Fruit fly (Drosophila melanogaster) whole organism, embryonic: ENCODE measurements around the gene CG12645.

Experiments used
- Asciz ChIP-seq: fragments of 200-800 bp; sonication (Bioruptor generic); optimal IDR thresholded peaks from 2 replicates; lab custom pipeline; 2017; ENCODE audit warnings: missing biosample characterization, mild to moderate bottlenecking, missing genetic modification characterization, missing genetic modification reagents
- CG10431 ChIP-seq: fragments of 200-800 bp; sonication (Bioruptor generic); optimal IDR thresholded peaks from 3 replicates; lab custom pipeline; 2018; ENCODE audit warnings: missing biosample characterization, mild to moderate bottlenecking, missing genetic modification characterization
- CG12391 ChIP-seq: fragments of 200-800 bp; sonication (Bioruptor generic); optimal IDR thresholded peaks from 3 replicates; lab custom pipeline; 2018; ENCODE audit warnings: missing biosample characterization, mild to moderate bottlenecking, missing genetic modification characterization, moderate library complexity
- CG14710 ChIP-seq: fragments of 200-800 bp; sonication (Bioruptor generic); optimal IDR thresholded peaks from 3 replicates; lab custom pipeline; 2019; ENCODE audit warnings: missing biosample characterization, mild to moderate bottlenecking, missing genetic modification characterization, moderate library complexity
- CG16815 ChIP-seq: fragments of 200-800 bp; sonication (Bioruptor generic); optimal IDR thresholded peaks from 3 replicates; lab custom pipeline; 2017; ENCODE audit warnings: missing biosample characterization, mild to moderate bottlenecking, missing genetic modification characterization
- CG17568 ChIP-seq: fragments of 200-800 bp; sonication (Bioruptor generic); optimal IDR thresholded peaks from 2 replicates; lab custom pipeline; 2018; ENCODE audit warnings: missing biosample characterization, mild to moderate bottlenecking, missing genetic modification characterization, moderate library complexity
- CG18262 ChIP-seq: fragments of 200-800 bp; optimal IDR thresholded peaks from 3 replicates; lab custom pipeline; 2019; ENCODE audit warnings: missing biosample characterization, mild to moderate bottlenecking, missing genetic modification characterization, moderate library complexity
- CG2202 ChIP-seq: fragments of 200-800 bp; sonication (Bioruptor generic); optimal IDR thresholded peaks from 2 replicates; lab custom pipeline; 2018; ENCODE audit warnings: missing biosample characterization, mild to moderate bottlenecking, missing genetic modification characterization
- CG2678 ChIP-seq: fragments of 200-800 bp; sonication (Bioruptor generic); optimal IDR thresholded peaks from 3 replicates; lab custom pipeline; 2019; ENCODE audit warnings: missing biosample characterization, mild to moderate bottlenecking, missing genetic modification characterization, moderate library complexity
- CG2712 ChIP-seq: fragments of 200-800 bp; optimal IDR thresholded peaks from 3 replicates; lab custom pipeline; 2019; ENCODE audit warnings: missing biosample characterization, mild to moderate bottlenecking, missing genetic modification characterization, moderate library complexity
- CG2875 ChIP-seq: fragments of 200-800 bp; sonication (Bioruptor generic); optimal IDR thresholded peaks from 2 replicates; lab custom pipeline; 2017; ENCODE audit warnings: missing biosample characterization, mild to moderate bottlenecking, missing genetic modification characterization, missing genetic modification reagents
- CG30431 ChIP-seq: fragments of 200-800 bp; sonication (Bioruptor generic); optimal IDR thresholded peaks from 2 replicates; lab custom pipeline; 2017; ENCODE audit warnings: missing biosample characterization, missing genetic modification characterization
- CG31441 ChIP-seq: fragments of 200-800 bp; sonication (Bioruptor generic); IDR thresholded peaks from 2 replicates; pipeline ENCODE4 v1.3.6; 2022; ENCODE audit warnings: missing biosample characterization, missing genetic modification characterization
- CG3281 ChIP-seq: fragments of 200-800 bp; sonication (Bioruptor generic); optimal IDR thresholded peaks from 3 replicates; lab custom pipeline; 2017; ENCODE audit warnings: missing biosample characterization, mild to moderate bottlenecking, missing genetic modification characterization
- CG4404 ChIP-seq: fragments of 200-800 bp; sonication (Bioruptor generic); IDR thresholded peaks from 2 replicates; pipeline ENCODE4 v1.3.6; 2022; ENCODE audit warnings: missing biosample characterization, missing genetic modification characterization
- CG5180 ChIP-seq: fragments of 200-800 bp; sonication (Bioruptor generic); optimal IDR thresholded peaks from 3 replicates; lab custom pipeline; 2017; ENCODE audit warnings: missing biosample characterization, missing genetic modification characterization, mild to moderate bottlenecking, moderate library complexity, missing genetic modification reagents
- CG6813 ChIP-seq: fragments of 200-800 bp; sonication (Bioruptor generic); optimal IDR thresholded peaks from 2 replicates; lab custom pipeline; 2017; ENCODE audit warnings: missing biosample characterization, missing genetic modification characterization, mild to moderate bottlenecking, moderate library complexity, missing genetic modification reagents
- CG7271 ChIP-seq: fragments of 200-800 bp; sonication (Bioruptor generic); optimal IDR thresholded peaks from 2 replicates; lab custom pipeline; 2018; ENCODE audit warnings: missing biosample characterization, mild to moderate bottlenecking, missing genetic modification characterization, moderate library complexity
- CG7786 ChIP-seq: fragments of 200-800 bp; sonication (Bioruptor generic); optimal IDR thresholded peaks from 2 replicates; lab custom pipeline; 2016; ENCODE audit warnings: missing biosample characterization, missing genetic modification characterization
- CG8924 ChIP-seq: fragments of 200-800 bp; optimal IDR thresholded peaks from 3 replicates; lab custom pipeline; 2019; ENCODE audit warnings: missing biosample characterization, mild to moderate bottlenecking, missing genetic modification characterization, moderate library complexity
- CG9727 ChIP-seq: fragments of 200-800 bp; sonication (Bioruptor generic); optimal IDR thresholded peaks from 3 replicates; lab custom pipeline; 2017; ENCODE audit warnings: missing biosample characterization, mild to moderate bottlenecking, missing genetic modification characterization
- Ets65A ChIP-seq: fragments of 200-800 bp; sonication (Bioruptor generic); peaks from one replicate; lab custom pipeline; 2016; ENCODE audit warnings: missing biosample characterization, missing genetic modification characterization
- HLH4C ChIP-seq: fragments of 200-800 bp; sonication (Bioruptor generic); IDR thresholded peaks from 3 replicates; pipeline ENCODE4 v1.3.6; 2022; ENCODE audit warnings: missing biosample characterization, missing genetic modification characterization; ENCODE audit not compliant: partially characterized antibody
- Lhr ChIP-seq: fragments of 200-800 bp; sonication (Bioruptor generic); optimal IDR thresholded peaks from 3 replicates; lab custom pipeline; 2017; ENCODE audit warnings: mild to moderate bottlenecking, missing biosample characterization, missing genetic modification reagents, missing genetic modification characterization
- Med ChIP-seq: fragments of 200-800 bp; sonication (Bioruptor generic); peaks from one replicate; lab custom pipeline; 2016; ENCODE audit warnings: missing biosample characterization, missing genetic modification characterization, mild to moderate bottlenecking, inconsistent platforms, moderate library complexity
- Mrtf ChIP-seq: fragments of 200-800 bp; sonication (Bioruptor generic); IDR thresholded peaks from 3 replicates; pipeline ENCODE4 v1.3.6; 2022; ENCODE audit warnings: missing biosample characterization, missing genetic modification characterization
- NFAT ChIP-seq: fragments of 200-800 bp; sonication (Bioruptor generic); IDR thresholded peaks from 2 replicates; pipeline ENCODE4 v1.3.6; 2022; ENCODE audit warnings: missing biosample characterization, missing genetic modification characterization
- Side ChIP-seq: fragments of 200-800 bp; sonication (Bioruptor generic); optimal IDR thresholded peaks from 2 replicates; lab custom pipeline; 2016; ENCODE audit warnings: missing biosample characterization, missing genetic modification characterization
- Spps ChIP-seq: fragments of 200-800 bp; sonication (Bioruptor generic); optimal IDR thresholded peaks from 2 replicates; lab custom pipeline; 2018; ENCODE audit warnings: missing biosample characterization, mild to moderate bottlenecking, missing genetic modification characterization
- ac ChIP-seq: fragments of 200-800 bp; sonication (Bioruptor generic); optimal IDR thresholded peaks from 3 replicates; lab custom pipeline; 2017; ENCODE audit warnings: missing biosample characterization, mild to moderate bottlenecking, missing genetic modification characterization
- ash1 ChIP-seq: fragments of 200-800 bp; sonication (Bioruptor generic); optimal IDR thresholded peaks from 2 replicates; lab custom pipeline; 2018; ENCODE audit warnings: missing biosample characterization, mild to moderate bottlenecking, missing genetic modification characterization
- bab2 ChIP-seq: fragments of 200-800 bp; sonication (Bioruptor generic); optimal IDR thresholded peaks from 2 replicates; lab custom pipeline; 2016; ENCODE audit warnings: missing biosample characterization, missing genetic modification characterization
- chif ChIP-seq, 2 experiments: fragments of 200-800 bp; sonication (Bioruptor generic); optimal IDR thresholded peaks; 3 replicates each; lab custom pipeline; 2016; ENCODE audit warnings: missing biosample characterization in 2 of 2, missing genetic modification characterization in 2 of 2
- crol ChIP-seq: fragments of 200-800 bp; sonication (Bioruptor generic); IDR thresholded peaks from 2 replicates; pipeline ENCODE4 v1.3.6; 2022; ENCODE audit warnings: missing biosample characterization, missing genetic modification characterization
- dmrt11E ChIP-seq: fragments of 200-800 bp; sonication (Bioruptor generic); optimal IDR thresholded peaks from 3 replicates; lab custom pipeline; 2018; ENCODE audit warnings: missing biosample characterization, mild to moderate bottlenecking, missing genetic modification characterization, moderate library complexity
- fd102C ChIP-seq: fragments of 200-800 bp; sonication (Bioruptor generic); optimal IDR thresholded peaks from 2 replicates; lab custom pipeline; 2018; ENCODE audit warnings: missing biosample characterization, mild to moderate bottlenecking, missing genetic modification characterization, moderate library complexity
- fd64A ChIP-seq: fragments of 200-800 bp; sonication (Bioruptor generic); optimal IDR thresholded peaks from 3 replicates; lab custom pipeline; 2018; ENCODE audit warnings: missing biosample characterization, mild to moderate bottlenecking, missing genetic modification characterization
- gsb-n ChIP-seq: fragments of 200-800 bp; sonication (Bioruptor generic); optimal IDR thresholded peaks from 3 replicates; lab custom pipeline; 2018; ENCODE audit warnings: missing biosample characterization, mild to moderate bottlenecking, missing genetic modification characterization
- inv ChIP-seq: fragments of 200-800 bp; sonication (Bioruptor generic); IDR thresholded peaks from 2 replicates; pipeline ENCODE4 v1.3.6; 2022; ENCODE audit warnings: missing biosample characterization, missing genetic modification characterization; ENCODE audit not compliant: partially characterized antibody
- jigr1 ChIP-seq: fragments of 200-800 bp; sonication (Bioruptor generic); IDR thresholded peaks from 3 replicates; pipeline ENCODE4 v1.3.6; 2022; ENCODE audit warnings: missing biosample characterization, missing genetic modification characterization
- kni ChIP-seq: fragments of 200-800 bp; sonication (Bioruptor generic); optimal IDR thresholded peaks from 3 replicates; lab custom pipeline; 2017; ENCODE audit warnings: mild to moderate bottlenecking, missing biosample characterization, missing genetic modification reagents, missing genetic modification characterization
- mam ChIP-seq: fragments of 200-800 bp; sonication (Bioruptor generic); optimal IDR thresholded peaks from 3 replicates; lab custom pipeline; 2016; ENCODE audit warnings: missing biosample characterization, missing genetic modification characterization
- org-1 ChIP-seq: fragments of 200-800 bp; sonication (Bioruptor generic); optimal IDR thresholded peaks from 2 replicates; lab custom pipeline; 2017; ENCODE audit warnings: missing biosample characterization, missing genetic modification characterization
- otp ChIP-seq: fragments of 200-800 bp; sonication (Bioruptor generic); IDR thresholded peaks from 3 replicates; pipeline ENCODE4, ENCODE4 v1.3.6; 2022; ENCODE audit warnings: missing biosample characterization, missing genetic modification characterization
- pnt ChIP-seq: fragments of 200-800 bp; sonication (Bioruptor generic); optimal IDR thresholded peaks from 3 replicates; lab custom pipeline; 2016; ENCODE audit warnings: missing biosample characterization, missing genetic modification characterization
- pros ChIP-seq: fragments of 200-800 bp; sonication (Bioruptor generic); optimal IDR thresholded peaks from 3 replicates; lab custom pipeline; 2019; ENCODE audit warnings: missing biosample characterization, mild to moderate bottlenecking, missing genetic modification characterization, moderate library complexity
- sens-2 ChIP-seq: fragments of 200-800 bp; sonication (Bioruptor generic); IDR thresholded peaks from 2 replicates; pipeline ENCODE4 v1.3.6; 2022; ENCODE audit warnings: missing biosample characterization, missing genetic modification characterization
- seq ChIP-seq: fragments of 200-800 bp; sonication (Bioruptor generic); IDR thresholded peaks from 2 replicates; pipeline ENCODE4 v1.3.6; 2022; ENCODE audit warnings: missing biosample characterization, missing genetic modification characterization
- tgo ChIP-seq: fragments of 200-800 bp; sonication (Bioruptor generic); IDR thresholded peaks from 3 replicates; pipeline ENCODE4 v1.3.6; 2022; ENCODE audit warnings: missing biosample characterization, missing genetic modification characterization

CG12645 gene

dm6 chrX:10115582-10116207 is 37.7 kb upstream of the CG12645 start (continued):
- TF ChIP-seq CG31441 (GFP tag; lab: Robert Waterston, UW) (peak; percentile 15; the same call in 1 of the 2 replicates), CG2678 (tag; lab: Kevin White, UChicago) (peak; percentile 40), CG17568 (GFP tag; lab: Kevin White, UChicago) (peak; percentile 4), CG5180 (GFP tag; lab: Kevin White, UChicago) (peak; percentile 12), fd64A (peak; percentile 11), CG10431 (GFP tag; lab: Kevin White, UChicago) (no peak), CG9727 (GFP tag; lab: Kevin White, UChicago) (peak; percentile 63), crol (GFP tag; lab: Robert Waterston, UW) (peak; percentile 82), sens-2 (GFP tag; lab: Robert Waterston, UW) (0 out of 2 replicates have a peak, but pooled peaks have one; percentile 8), otp (peak; percentile 71), mam (GFP tag; lab: Kevin White, UChicago) (no peak), chif (GFP tag; optimal IDR thresholded peaks at IDR 0.05; lab: Kevin White, UChicago) (peak in 1 of 2 experiments; percentile 22), CG14710 (tag; lab: Kevin White, UChicago) (peak; percentile 20), CG12391 (tag; lab: Kevin White, UChicago) (no peak), CG7786 (GFP tag; lab: Kevin White, UChicago) (peak; percentile 3), CG18262 (tag; lab: Kevin White, UChicago) (peak; percentile 21), fd102C (GFP tag; lab: Kevin White, UChicago) (peak; percentile 10), ash1 (GFP tag; lab: Kevin White, UChicago) (no peak), Ets65A (GFP tag; lab: Kevin White, UChicago) (peak; percentile 9), kni (GFP tag; lab: Kevin White, UChicago) (peak; percentile 74), dmrt11E (tag; lab: Kevin White, UChicago) (peak; percentile 10), seq (GFP tag; lab: Robert Waterston, UW) (0 out of 2 replicates have a peak, but pooled peaks have one; percentile 17), CG7271 (tag; lab: Kevin White, UChicago) (no peak), Med (GFP tag; lab: Kevin White, UChicago) (peak; percentile 72), CG30431 (peak; percentile 7), jigr1 (GFP tag; lab: Robert Waterston, UW) (no peak), bab2 (GFP tag; lab: Kevin White, UChicago) (peak; percentile 5), NFAT (GFP tag; lab: Robert Waterston, UW) (no peak), gsb-n (tag; lab: Kevin White, UChicago) (peak; percentile 7), Spps (tag; lab: Kevin White, UChicago) (peak; percentile 8), pros (peak; percentile 34), Mrtf (GFP tag; lab: Robert Waterston, UW) (no peak), ac (peak; percentile 45), CG2712 (tag; lab: Kevin White, UChicago) (peak; percentile 13), CG3281 (no peak), CG2202 (tag; lab: Kevin White, UChicago) (peak; percentile 45), CG16815 (no peak), Asciz (GFP tag; lab: Kevin White, UChicago) (peak; percentile 67), inv (GFP tag; lab: Robert Waterston, UW) (no peak), Lhr (GFP tag; lab: Kevin White, UChicago) (peak; percentile 21), pnt (GFP tag; lab: Kevin White, UChicago) (peak; percentile 7), Side (GFP tag; lab: Kevin White, UChicago) (peak; percentile 20), tgo (GFP tag; lab: Robert Waterston, UW) (peak; percentile 32; the same call in 1 of the 3 replicates), CG8924 (tag; lab: Kevin White, UChicago) (peak; percentile 10), CG4404 (GFP tag; lab: Robert Waterston, UW) (no peak), CG6813 (GFP tag; lab: Kevin White, UChicago) (peak; percentile 36), HLH4C (no peak), org-1 (GFP tag; lab: Kevin White, UChicago) (peak; percentile 18), CG2875 (GFP tag; lab: Kevin White, UChicago) (peak; percentile 53)
